Fruit fly (Drosophila melanogaster): ENCODE data around the gene CG46309.

CG46309 gene

dm6 chr2L:16284306-16285299, 33.0 kb upstream of the CG46309 start:
- TF ChIP-seq Snoo (tag; optimal IDR thresholded peaks at IDR 0.05) (peak; percentile 70), CG8159 (tag; optimal IDR thresholded peaks at IDR 0.05) (peak; percentile 65), CG13204 (GFP tag; optimal IDR thresholded peaks at IDR 0.05) (peak; percentile 68), Pif1B (GFP tag; optimal IDR thresholded peaks at IDR 0.05) (peak; percentile 45), rn (GFP tag; IDR thresholded peaks at IDR 0.05) (no peak), Pif1A (GFP tag; optimal IDR thresholded peaks at IDR 0.05) (peak; percentile 65), CG10348 (GFP tag; IDR thresholded peaks at IDR 0.05) (no peak), CG8301 (tag; optimal IDR thresholded peaks at IDR 0.05) (peak; percentile 65), D1 (tag; optimal IDR thresholded peaks at IDR 0.05) (peak; percentile 48), EcR (GFP tag; optimal IDR thresholded peaks at IDR 0.05) (peak; percentile 60), CG12605 (GFP tag; IDR thresholded peaks at IDR 0.05) (no peak), gl (tag; optimal IDR thresholded peaks at IDR 0.05) (peak; percentile 30), CG17806 (tag; optimal IDR thresholded peaks at IDR 0.05) (peak; percentile 34), CG14655 (GFP tag; optimal IDR thresholded peaks at IDR 0.05) (peak; percentile 64), fd96Ca (GFP tag; IDR thresholded peaks at IDR 0.05) (no peak), CG32121 (GFP tag; IDR thresholded peaks at IDR 0.05) (no peak), Ets98B (GFP tag; IDR thresholded peaks at IDR 0.05) (no peak), CG34367 (tag; optimal IDR thresholded peaks at IDR 0.05) (peak; percentile 38), CG4496 (GFP tag; IDR thresholded peaks at IDR 0.05) (no peak), CG9948 (tag; optimal IDR thresholded peaks at IDR 0.05) (peak; percentile 33), CG15710 (tag; optimal IDR thresholded peaks at IDR 0.05) (peak; percentile 52)

DNA sequence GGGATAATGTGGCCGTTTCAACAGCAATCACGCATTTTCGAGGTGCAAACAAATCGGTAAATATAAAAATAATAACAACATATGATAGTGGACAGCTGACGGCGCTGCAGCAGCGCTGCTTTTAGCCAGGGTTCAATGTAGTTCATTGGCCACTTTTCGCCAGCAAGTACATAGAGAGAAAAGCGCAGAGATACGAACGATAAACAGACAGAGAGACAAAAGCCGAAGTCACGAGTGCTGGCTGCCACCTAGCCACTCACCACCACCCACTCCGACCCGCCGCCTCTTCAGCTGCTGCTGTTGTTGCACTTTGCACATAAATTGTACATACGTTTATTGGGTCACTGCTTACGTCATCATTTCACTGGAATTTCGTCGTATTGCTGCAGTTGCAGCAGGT, 31.3 kb upstream of the CG46309 start:
- TF ChIP-seq fd96Ca (GFP tag; IDR thresholded peaks at IDR 0.05) (peak; percentile 50; the same call in 1 of the 3 replicates), CG13204 (GFP tag; optimal IDR thresholded peaks at IDR 0.05) (no peak), CG10348 (GFP tag; IDR thresholded peaks at IDR 0.05) (no peak), EcR (GFP tag; optimal IDR thresholded peaks at IDR 0.05) (peak; percentile 79), Pif1A (GFP tag; optimal IDR thresholded peaks at IDR 0.05) (no peak), Ets98B (GFP tag; IDR thresholded peaks at IDR 0.05) (no peak), Pif1B (GFP tag; optimal IDR thresholded peaks at IDR 0.05) (no peak), CG8301 (tag; optimal IDR thresholded peaks at IDR 0.05) (no peak), CG34367 (tag; optimal IDR thresholded peaks at IDR 0.05) (no peak), D1 (tag; optimal IDR thresholded peaks at IDR 0.05) (no peak), rn (GFP tag; IDR thresholded peaks at IDR 0.05) (no peak), CG9948 (tag; optimal IDR thresholded peaks at IDR 0.05) (no peak), CG14655 (GFP tag; optimal IDR thresholded peaks at IDR 0.05) (no peak), CG32121 (GFP tag; IDR thresholded peaks at IDR 0.05) (peak; percentile 36; the same call in 1 of the 2 replicates), CG4496 (GFP tag; IDR thresholded peaks at IDR 0.05) (no peak), CG12605 (GFP tag; IDR thresholded peaks at IDR 0.05) (0 out of 2 replicates have a peak, but pooled peaks have one; percentile 22), Snoo (tag; optimal IDR thresholded peaks at IDR 0.05) (no peak)

- TF ChIP-seq Ets98B (GFP tag; IDR thresholded peaks at IDR 0.05) (0 out of 2 replicates have a peak, but pooled peaks have one; percentile 2), CG10348 (GFP tag; IDR thresholded peaks at IDR 0.05) (no peak), CG8159 (tag; optimal IDR thresholded peaks at IDR 0.05) (no peak), Snoo (tag; optimal IDR thresholded peaks at IDR 0.05) (no peak), CG4496 (GFP tag; IDR thresholded peaks at IDR 0.05) (0 out of 3 replicates have a peak, but pooled peaks have one; percentile 20), CG17806 (tag; optimal IDR thresholded peaks at IDR 0.05) (no peak), fd96Ca (GFP tag; IDR thresholded peaks at IDR 0.05) (0 out of 3 replicates have a peak, but pooled peaks have one; percentile 30), CG8301 (tag; optimal IDR thresholded peaks at IDR 0.05) (no peak), CG14655 (GFP tag; optimal IDR thresholded peaks at IDR 0.05) (no peak), D1 (tag; optimal IDR thresholded peaks at IDR 0.05) (no peak), CG15710 (tag; optimal IDR thresholded peaks at IDR 0.05) (no peak), gl (tag; optimal IDR thresholded peaks at IDR 0.05) (no peak), Pif1A (GFP tag; optimal IDR thresholded peaks at IDR 0.05) (no peak), CG12605 (GFP tag; IDR thresholded peaks at IDR 0.05) (no peak), CG34367 (tag; optimal IDR thresholded peaks at IDR 0.05) (no peak), CG32121 (GFP tag; IDR thresholded peaks at IDR 0.05) (no peak), Pif1B (GFP tag; optimal IDR thresholded peaks at IDR 0.05) (no peak), CG9948 (tag; optimal IDR thresholded peaks at IDR 0.05) (no peak), EcR (GFP tag; optimal IDR thresholded peaks at IDR 0.05) (peak; percentile 11)
These were observed 30.5 kb upstream of the CG46309 start for dm6 chr2L:16282077-16282471.

- TF ChIP-seq Ets98B (GFP tag; IDR thresholded peaks at IDR 0.05) = peak; percentile 22; the same call in 1 of the 2 replicates
- TF ChIP-seq CG15710 (tag; optimal IDR thresholded peaks at IDR 0.05) = peak; percentile 12
- TF ChIP-seq Pif1B (GFP tag; optimal IDR thresholded peaks at IDR 0.05) = peak; percentile 4
- TF ChIP-seq gl (tag; optimal IDR thresholded peaks at IDR 0.05) = no peak
- no peak for TF ChIP-seq fd96Ca (GFP tag; IDR thresholded peaks at IDR 0.05)
- peak; percentile 50 for TF ChIP-seq CG17806 (tag; optimal IDR thresholded peaks at IDR 0.05)
- no peak for TF ChIP-seq rn (GFP tag; IDR thresholded peaks at IDR 0.05)
- TF ChIP-seq CG4496 (GFP tag; IDR thresholded peaks at IDR 0.05) = peak; percentile 60; the same call in 2 of the 3 replicates
- peak; percentile 74 for TF ChIP-seq CG8301 (tag; optimal IDR thresholded peaks at IDR 0.05)
- TF ChIP-seq CG14655 (GFP tag; optimal IDR thresholded peaks at IDR 0.05) = peak; percentile 81
- peak; percentile 61 for TF ChIP-seq CG9948 (tag; optimal IDR thresholded peaks at IDR 0.05)
- TF ChIP-seq Pif1A (GFP tag; optimal IDR thresholded peaks at IDR 0.05) = no peak
- no peak for TF ChIP-seq D1 (tag; optimal IDR thresholded peaks at IDR 0.05)
- TF ChIP-seq CG8159 (tag; optimal IDR thresholded peaks at IDR 0.05) = peak; percentile 54
- TF ChIP-seq CG34367 (tag; optimal IDR thresholded peaks at IDR 0.05) = peak; percentile 28
These were observed 30.0 kb upstream of the CG46309 start for dm6 chr2L:16281419-16282076.

Data from whole organism, pupa.